Fruit fly (Drosophila melanogaster) whole organism, wandering third instar larva: ENCODE measurements around the gene Sms.

Experiments
- Abd-B ChIP-seq: fragments of >200 bp; optimal IDR thresholded peaks from 2 replicates; lab custom pipeline; 2017; ENCODE audit warnings: missing biosample characterization, missing genetic modification characterization
- CG32264 ChIP-seq: fragments of 200-800 bp; sonication (Bioruptor generic); optimal IDR thresholded peaks from 2 replicates; lab custom pipeline; 2016; ENCODE audit warnings: missing biosample characterization, missing genetic modification characterization
- CG9705 ChIP-seq: fragments of 200-800 bp; sonication (Bioruptor generic); optimal IDR thresholded peaks from 2 replicates; lab custom pipeline; 2018; ENCODE audit warnings: missing biosample characterization, mild to moderate bottlenecking, missing genetic modification characterization
- CrebA ChIP-seq: fragments of 200-800 bp; sonication (Bioruptor generic); optimal IDR thresholded peaks from 2 replicates; lab custom pipeline; 2016; ENCODE audit warnings: missing biosample characterization, mild to moderate bottlenecking, missing genetic modification characterization, borderline replicate concordance
- Dfd ChIP-seq: fragments of >200 bp; optimal IDR thresholded peaks from 2 replicates; lab custom pipeline; 2017; ENCODE audit warnings: missing biosample characterization, missing genetic modification characterization
- Dif ChIP-seq: fragments of 200-275, 200-300 bp; sonication (Bioruptor generic); optimal IDR thresholded peaks from 2 replicates; lab custom pipeline; 2018; ENCODE audit warnings: missing biosample characterization, missing genetic modification characterization; ENCODE audit not compliant: partially characterized antibody
- GATAd ChIP-seq: sonication (Bioruptor generic); optimal IDR thresholded peaks from 2 replicates; lab custom pipeline; 2016; ENCODE audit warnings: missing biosample characterization, missing genetic modification characterization
- HLH106 ChIP-seq: fragments of 200-800 bp; optimal IDR thresholded peaks from 3 replicates; lab custom pipeline; 2019; ENCODE audit warnings: missing biosample characterization, mild to moderate bottlenecking, missing genetic modification characterization, moderate library complexity
- Hnf4 ChIP-seq: fragments of 200-800 bp; sonication (Bioruptor generic); optimal IDR thresholded peaks from 2 replicates; lab custom pipeline; 2016; ENCODE audit warnings: missing biosample characterization, mild to moderate bottlenecking, missing genetic modification characterization
- Hr83 ChIP-seq: fragments of 200-300 bp; sonication (Bioruptor generic); optimal IDR thresholded peaks from 2 replicates; lab custom pipeline; 2016; ENCODE audit warnings: missing biosample characterization, mild to moderate bottlenecking, missing genetic modification characterization, moderate library complexity; ENCODE audit not compliant: poor library complexity, severe bottlenecking
- Jra ChIP-seq: sonication (Bioruptor generic); optimal IDR thresholded peaks from 2 replicates; lab custom pipeline; 2016; ENCODE audit warnings: missing biosample characterization, missing genetic modification characterization
- Mio ChIP-seq: sonication (Bioruptor generic); optimal IDR thresholded peaks from 2 replicates; lab custom pipeline; 2016; ENCODE audit warnings: missing biosample characterization, missing genetic modification characterization
- Myc ChIP-seq: fragments of >200 bp; optimal IDR thresholded peaks from 2 replicates; lab custom pipeline; 2017
- N ChIP-seq: fragments of >200 bp; optimal IDR thresholded peaks from 2 replicates; lab custom pipeline; 2018; ENCODE audit warnings: missing biosample characterization, missing external identifiers, missing genetic modification characterization
- OdsH ChIP-seq: fragments of 200-800 bp; sonication (Bioruptor generic); optimal IDR thresholded peaks from 2 replicates; lab custom pipeline; 2016; ENCODE audit warnings: missing biosample characterization, mild to moderate bottlenecking, missing genetic modification characterization
- Rel ChIP-seq, 2 experiments: fragments of 200-800 bp; sonication (Bioruptor generic) in 1 of 2; optimal IDR thresholded peaks; 2 replicates in 1 of 2; 3 replicates in 1 of 2; lab custom pipeline; 2016 to 2019; ENCODE audit warnings: mild to moderate bottlenecking in 2 of 2, missing biosample characterization in 2 of 2, missing genetic modification characterization in 2 of 2, moderate library complexity in 1 of 2
- Sp1 ChIP-seq: fragments of 200-800 bp; sonication (Bioruptor generic); optimal IDR thresholded peaks from 3 replicates; lab custom pipeline; 2019; ENCODE audit warnings: missing biosample characterization, mild to moderate bottlenecking, missing genetic modification characterization, moderate library complexity
- br ChIP-seq: fragments of 200-800 bp; sonication (Bioruptor generic); optimal IDR thresholded peaks from 2 replicates; lab custom pipeline; 2016; ENCODE audit warnings: missing biosample characterization, missing genetic modification characterization
- brk ChIP-seq: fragments of 200-800 bp; sonication (Bioruptor generic); optimal IDR thresholded peaks from 2 replicates; lab custom pipeline; 2016; ENCODE audit warnings: missing biosample characterization, mild to moderate bottlenecking, missing genetic modification characterization
- dl ChIP-seq, 2 experiments: fragments of 175-275, 200-275 bp in 1 of 2; fragments of 200-275 bp in 1 of 2; sonication (Bioruptor generic); optimal IDR thresholded peaks; lab custom pipeline; 2018; ENCODE audit warnings: mild to moderate bottlenecking in 2 of 2, missing biosample characterization in 2 of 2, missing genetic modification characterization in 2 of 2, moderate library complexity in 2 of 2; ENCODE audit not compliant: partially characterized antibody in 2 of 2, insufficient read depth in 1 of 2
- dmrt93B ChIP-seq: fragments of 200-800 bp; sonication (Bioruptor generic); optimal IDR thresholded peaks from 2 replicates; lab custom pipeline; 2018; ENCODE audit warnings: missing biosample characterization, mild to moderate bottlenecking, missing genetic modification characterization
- dsf ChIP-seq: sonication (Bioruptor generic); optimal IDR thresholded peaks from 2 replicates; lab custom pipeline; 2016; ENCODE audit warnings: missing biosample characterization, missing genetic modification characterization, borderline replicate concordance
- ey ChIP-seq: fragments of 200-800 bp; sonication (Bioruptor generic); optimal IDR thresholded peaks from 2 replicates; lab custom pipeline; 2016; ENCODE audit warnings: missing biosample characterization, missing genetic modification characterization
- foxo ChIP-seq, 2 experiments: fragments of 200-800 bp; sonication (Bioruptor generic); optimal IDR thresholded peaks; 2 replicates in 1 of 2; 3 replicates in 1 of 2; lab custom pipeline; 2016 to 2017; ENCODE audit warnings: missing biosample characterization in 2 of 2, missing genetic modification characterization in 2 of 2
- h ChIP-seq: fragments of 200-800 bp; sonication (Bioruptor generic); optimal IDR thresholded peaks from 3 replicates; lab custom pipeline; 2016; ENCODE audit warnings: missing biosample characterization, mild to moderate bottlenecking, missing genetic modification characterization
- jim ChIP-seq: fragments of 175-275, 200-325 bp; sonication (Bioruptor generic); optimal IDR thresholded peaks from 2 replicates; lab custom pipeline; 2016; ENCODE audit warnings: missing biosample characterization, mild to moderate bottlenecking, missing genetic modification characterization
- lola ChIP-seq: fragments of >200 bp; optimal IDR thresholded peaks from 2 replicates; lab custom pipeline; 2017; ENCODE audit warnings: missing biosample characterization, missing genetic modification characterization
- pan ChIP-seq: fragments of >200 bp; optimal IDR thresholded peaks from 2 replicates; lab custom pipeline; 2017
- psq ChIP-seq: fragments of 200-800 bp; sonication (Bioruptor generic); optimal IDR thresholded peaks from 3 replicates; lab custom pipeline; 2017; ENCODE audit warnings: missing biosample characterization, mild to moderate bottlenecking, missing genetic modification characterization, moderate library complexity
- sage ChIP-seq: fragments of 200-800 bp; sonication (Bioruptor generic); optimal IDR thresholded peaks from 2 replicates; lab custom pipeline; 2016; ENCODE audit warnings: missing biosample characterization, mild to moderate bottlenecking, missing genetic modification characterization
- tai ChIP-seq: sonication (Bioruptor generic); optimal IDR thresholded peaks from 2 replicates; lab custom pipeline; 2016; ENCODE audit warnings: missing biosample characterization, missing genetic modification characterization
- usp ChIP-seq: fragments of >200 bp; optimal IDR thresholded peaks from 2 replicates; lab custom pipeline; 2017; ENCODE audit warnings: missing biosample characterization, missing genetic modification characterization
- woc ChIP-seq: sonication (Bioruptor generic); optimal IDR thresholded peaks from 2 replicates; lab custom pipeline; 2016; ENCODE audit warnings: missing biosample characterization, mild to moderate bottlenecking, missing genetic modification characterization

Gene Sms

DNA sequence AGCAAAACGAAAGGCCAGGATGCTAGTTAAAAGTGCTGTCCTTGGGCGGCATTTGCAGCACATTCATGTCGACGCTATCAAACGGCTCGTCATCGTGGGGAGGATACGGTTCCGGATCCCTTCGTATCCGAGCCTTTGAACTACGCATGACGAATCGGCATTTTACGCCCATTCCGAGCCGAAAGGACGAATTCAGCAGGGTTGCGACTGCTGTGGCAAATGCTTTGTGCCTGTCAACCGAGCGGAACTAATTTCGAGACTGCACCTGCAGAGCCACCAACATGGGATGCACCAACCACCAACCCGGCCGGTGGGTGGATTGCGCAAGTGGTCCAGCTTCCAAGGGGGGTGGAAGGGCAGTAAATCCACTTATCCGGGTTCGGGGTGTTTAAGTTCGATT is 13.5 kb upstream of the Sms start:
- TF ChIP-seq woc (GFP tag; lab: Kevin White, UChicago) = no peak

DNA sequence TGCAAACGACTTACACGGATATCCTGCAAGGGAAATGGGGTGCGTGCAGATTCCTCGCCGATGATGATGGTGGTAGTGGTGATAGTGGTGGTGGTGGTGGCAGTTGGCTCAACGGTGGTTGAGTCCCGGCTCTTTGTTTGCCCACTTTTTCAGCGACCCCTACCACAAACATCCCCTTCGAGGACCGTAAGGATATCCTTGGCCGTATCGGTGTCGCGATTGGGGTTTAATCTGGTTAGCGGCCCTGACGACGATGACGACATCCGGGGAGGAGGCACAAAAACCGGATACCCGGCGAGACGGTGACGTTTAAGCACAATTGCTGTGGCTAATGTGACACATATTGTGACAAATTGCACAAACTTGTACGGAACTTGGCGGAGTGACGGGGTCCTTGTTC is 12.6 kb upstream of the Sms start:
- TF ChIP-seq Rel (GFP tag; optimal IDR thresholded peaks at IDR 0.05; lab: Kevin White, UChicago) (no peak), Rel (tag; optimal IDR thresholded peaks at IDR 0.05; lab: Kevin White, UChicago) (no peak), jim (GFP tag; lab: Kevin White, UChicago) (no peak), CG32264 (GFP tag; lab: Kevin White, UChicago) (no peak), Hr83 (GFP tag; lab: Kevin White, UChicago) (no peak), dsf (no peak), Hnf4 (GFP tag; lab: Kevin White, UChicago) (no peak), Abd-B (GFP tag; lab: Kevin White, UChicago) (no peak), h (no peak), dl (GFP tag; optimal IDR thresholded peaks at IDR 0.05; lab: Kevin White, UChicago; ENCODE audit: insufficient read depth in 1 of 2, partially characterized antibody in 2 of 2) (no peak), N (GFP tag; lab: Kevin White, UChicago) (no peak), pan (no peak), Dfd (no peak), ey (GFP tag; lab: Kevin White, UChicago) (no peak), foxo (GFP tag; optimal IDR thresholded peaks at IDR 0.05; lab: Kevin White, UChicago) (no peak), lola (no peak), Jra (GFP tag; lab: Kevin White, UChicago) (no peak), psq (GFP tag; lab: Kevin White, UChicago) (no peak), br (GFP tag; lab: Kevin White, UChicago) (no peak), GATAd (GFP tag; lab: Kevin White, UChicago) (no peak), OdsH (GFP tag; lab: Kevin White, UChicago) (no peak)

DNA sequence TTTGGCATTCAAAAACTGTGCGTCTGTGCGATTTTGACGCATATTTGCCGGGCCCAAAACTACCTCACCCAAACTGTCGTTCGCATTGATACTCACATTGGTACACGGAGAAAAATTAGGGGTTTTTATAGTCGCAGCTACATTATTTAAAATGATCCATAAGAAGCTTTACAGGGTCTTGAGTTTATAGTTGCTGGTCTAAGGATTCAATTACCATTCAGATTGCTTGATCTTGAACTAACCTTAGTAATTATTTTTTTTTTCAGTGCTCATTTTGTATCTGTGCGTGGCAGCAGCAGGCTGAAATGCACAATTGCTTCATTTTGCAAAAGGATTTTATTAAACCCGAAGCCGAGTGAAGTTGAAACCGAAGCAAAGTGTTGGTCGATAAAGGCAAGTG is 10.3 kb upstream of the Sms start:
- TF ChIP-seq Hnf4 (GFP tag; lab: Kevin White, UChicago) = no peak
- TF ChIP-seq Myc (lab: Kevin White, UChicago) = no peak
- TF ChIP-seq Sp1 (GFP tag; lab: Kevin White, UChicago) = no peak
- TF ChIP-seq psq (GFP tag; lab: Kevin White, UChicago) = no peak
- no peak for TF ChIP-seq br (GFP tag; lab: Kevin White, UChicago)
- TF ChIP-seq brk (GFP tag; lab: Kevin White, UChicago) = no peak
- no peak for TF ChIP-seq OdsH (GFP tag; lab: Kevin White, UChicago)
- TF ChIP-seq lola = no peak
- no peak for TF ChIP-seq sage
- TF ChIP-seq dsf = no peak
- no peak for TF ChIP-seq N (GFP tag; lab: Kevin White, UChicago)
- no peak for TF ChIP-seq HLH106 (tag; lab: Kevin White, UChicago)
- TF ChIP-seq usp = no peak
- no peak for TF ChIP-seq Mio (GFP tag; lab: Kevin White, UChicago)

DNA sequence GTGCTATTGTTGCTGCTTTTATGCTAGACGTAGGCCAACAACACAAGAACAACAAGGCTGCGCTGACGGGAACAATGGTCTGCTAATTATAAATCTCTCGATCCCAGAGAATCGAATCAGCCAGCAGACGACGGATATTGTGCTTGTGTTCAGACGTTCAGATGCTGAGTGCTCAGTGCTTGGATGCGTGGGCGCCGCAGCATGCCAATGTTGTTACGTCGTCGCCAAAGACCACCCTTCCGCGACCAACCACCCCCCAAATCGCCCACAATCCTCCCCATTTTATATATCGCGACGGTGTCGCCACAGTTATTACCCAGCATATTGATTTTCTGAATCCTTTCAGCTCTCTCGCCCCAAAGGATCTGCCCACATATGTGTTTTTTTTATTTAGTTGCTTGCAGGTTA is 833 bp upstream of the Sms start:
- no peak for TF ChIP-seq Dfd
- TF ChIP-seq jim (GFP tag; lab: Kevin White, UChicago) = no peak
- TF ChIP-seq foxo (GFP tag; optimal IDR thresholded peaks at IDR 0.05; lab: Kevin White, UChicago) = no peak
- no peak for TF ChIP-seq CG9705 (GFP tag; lab: Kevin White, UChicago)
- no peak for TF ChIP-seq Dif (GFP tag; lab: Kevin White, UChicago)
- no peak for TF ChIP-seq N (GFP tag; lab: Kevin White, UChicago)
- TF ChIP-seq Mio (GFP tag; lab: Kevin White, UChicago) = no peak
- no peak for TF ChIP-seq tai
- no peak for TF ChIP-seq Myc (lab: Kevin White, UChicago)
- no peak for TF ChIP-seq Hnf4 (GFP tag; lab: Kevin White, UChicago)
- no peak for TF ChIP-seq pan
- TF ChIP-seq sage = no peak
- no peak for TF ChIP-seq dmrt93B (GFP tag; lab: Kevin White, UChicago)
- TF ChIP-seq psq (GFP tag; lab: Kevin White, UChicago) = no peak
- TF ChIP-seq usp = no peak
- TF ChIP-seq h = no peak
- TF ChIP-seq Rel (GFP tag; optimal IDR thresholded peaks at IDR 0.05; lab: Kevin White, UChicago) = no peak
- TF ChIP-seq Rel (tag; optimal IDR thresholded peaks at IDR 0.05; lab: Kevin White, UChicago) = no peak
- TF ChIP-seq, all 38 proteins: peak for 0

DNA sequence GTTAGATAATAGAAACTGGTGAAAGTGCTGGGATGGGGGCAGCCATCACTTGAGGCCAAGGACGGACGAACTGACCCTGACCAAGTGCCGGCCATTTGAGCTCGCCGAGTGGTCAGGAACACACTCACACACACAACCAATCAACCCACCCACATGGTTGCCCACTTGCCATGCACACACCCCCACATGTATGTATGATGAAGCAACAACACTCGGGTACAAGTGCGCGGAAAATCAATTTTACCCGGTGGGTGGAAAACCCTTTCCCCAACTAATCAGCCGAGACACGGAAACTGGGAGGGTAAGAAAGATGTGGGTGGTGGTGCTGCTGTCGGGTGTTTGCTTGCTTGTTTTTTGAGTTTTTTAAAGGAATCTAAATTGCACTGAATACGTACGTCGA is 556 bp downstream of the Sms start:
- TF ChIP-seq Hnf4 (GFP tag; lab: Kevin White, UChicago) (no peak), Myc (lab: Kevin White, UChicago) (no peak), lola (no peak), usp (no peak), Hr83 (GFP tag; lab: Kevin White, UChicago) (no peak), CrebA (no peak)
